Fruit fly (Drosophila melanogaster) whole organism, adult: ENCODE measurements around the gene CG7557.

Experiments used
- CG11617 ChIP-seq: fragments of 200-800 bp; sonication (Bioruptor generic); optimal IDR thresholded peaks from 2 replicates; lab custom pipeline; 2017; ENCODE audit warnings: mild to moderate bottlenecking, missing biosample characterization, missing genetic modification reagents, missing genetic modification characterization
- CG12768 ChIP-seq: fragments of 200-800 bp; sonication (Bioruptor generic); optimal IDR thresholded peaks from 2 replicates; lab custom pipeline; 2017; ENCODE audit warnings: missing biosample characterization, missing genetic modification characterization, mild to moderate bottlenecking, moderate library complexity, missing genetic modification reagents
- CG14711 ChIP-seq: fragments of 200-800 bp; sonication (Bioruptor generic); optimal IDR thresholded peaks from 2 replicates; lab custom pipeline; 2018; ENCODE audit warnings: missing biosample characterization, mild to moderate bottlenecking, missing genetic modification characterization, moderate library complexity
- CG1620 ChIP-seq: fragments of 200-800 bp; sonication (Bioruptor generic); optimal IDR thresholded peaks from 2 replicates; lab custom pipeline; 2016; ENCODE audit warnings: missing biosample characterization, missing genetic modification characterization
- CG33017 ChIP-seq: fragments of 200-800 bp; sonication (Bioruptor generic); optimal IDR thresholded peaks from 2 replicates; lab custom pipeline; 2018; ENCODE audit warnings: missing biosample characterization, mild to moderate bottlenecking, missing genetic modification characterization, moderate library complexity
- CG5204 ChIP-seq: fragments of 200-800 bp; sonication (Bioruptor generic); optimal IDR thresholded peaks from 2 replicates; lab custom pipeline; 2016; ENCODE audit warnings: missing biosample characterization, missing genetic modification characterization
- CG7045 ChIP-seq: fragments of 200-800 bp; sonication (Bioruptor generic); optimal IDR thresholded peaks from 2 replicates; lab custom pipeline; 2017; ENCODE audit warnings: missing biosample characterization, mild to moderate bottlenecking, missing genetic modification characterization
- CG7101 ChIP-seq: fragments of 200-800 bp; sonication (Bioruptor generic); optimal IDR thresholded peaks from 2 replicates; lab custom pipeline; 2018; ENCODE audit warnings: missing biosample characterization, mild to moderate bottlenecking, missing genetic modification characterization, moderate library complexity
- Clk ChIP-seq: fragments of 200-800 bp; sonication (Bioruptor generic); optimal IDR thresholded peaks from 2 replicates; lab custom pipeline; 2017; ENCODE audit warnings: missing biosample characterization, missing genetic modification characterization
- Crg-1 ChIP-seq: fragments of 200-800 bp; sonication (Bioruptor generic); optimal IDR thresholded peaks from 2 replicates; lab custom pipeline; 2016; ENCODE audit warnings: missing biosample characterization, missing genetic modification characterization
- Hr96 ChIP-seq: fragments of 200-800 bp; sonication (Bioruptor generic); optimal IDR thresholded peaks from 2 replicates; lab custom pipeline; 2016; ENCODE audit warnings: missing biosample characterization, missing genetic modification characterization
- Mnt ChIP-seq: fragments of 200-800 bp; sonication (Bioruptor generic); optimal IDR thresholded peaks from 2 replicates; lab custom pipeline; 2016; ENCODE audit warnings: missing biosample characterization, mild to moderate bottlenecking, missing genetic modification characterization
- bab1 ChIP-seq: fragments of 200-800 bp; sonication (Bioruptor generic); optimal IDR thresholded peaks from 3 replicates; lab custom pipeline; 2019; ENCODE audit warnings: missing biosample characterization, mild to moderate bottlenecking, missing genetic modification characterization, moderate library complexity
- cic ChIP-seq: fragments of 200-800 bp; sonication (Bioruptor generic); optimal IDR thresholded peaks from 2 replicates; lab custom pipeline; 2017; ENCODE audit warnings: missing biosample characterization, mild to moderate bottlenecking, missing genetic modification characterization, moderate library complexity
- cnc ChIP-seq, 2 experiments: fragments of >200 bp; optimal IDR thresholded peaks; 2 replicates each; lab custom pipeline; 2017
- kay ChIP-seq: fragments of 200-800 bp; sonication (Bioruptor generic); peaks from one replicate; lab custom pipeline; 2016; ENCODE audit warnings: missing biosample characterization, missing genetic modification characterization, borderline replicate concordance
- ovo ChIP-seq: fragments of 200-800 bp; sonication (Bioruptor generic); optimal IDR thresholded peaks from 2 replicates; lab custom pipeline; 2016; ENCODE audit warnings: missing biosample characterization, missing genetic modification characterization
- pad ChIP-seq: fragments of 200-800 bp; sonication (Bioruptor generic); optimal IDR thresholded peaks from 3 replicates; lab custom pipeline; 2017; ENCODE audit warnings: missing biosample characterization, missing genetic modification characterization, mild to moderate bottlenecking, moderate library complexity, missing genetic modification reagents
- tj ChIP-seq: fragments of 200-800 bp; sonication (Bioruptor generic); optimal IDR thresholded peaks from 3 replicates; lab custom pipeline; 2017; ENCODE audit warnings: missing biosample characterization, mild to moderate bottlenecking, missing genetic modification characterization, moderate library complexity
- toe ChIP-seq: fragments of 200-800 bp; sonication (Bioruptor generic); optimal IDR thresholded peaks from 2 replicates; lab custom pipeline; 2016; ENCODE audit warnings: missing biosample characterization, missing genetic modification characterization

Gene CG7557

DNA sequence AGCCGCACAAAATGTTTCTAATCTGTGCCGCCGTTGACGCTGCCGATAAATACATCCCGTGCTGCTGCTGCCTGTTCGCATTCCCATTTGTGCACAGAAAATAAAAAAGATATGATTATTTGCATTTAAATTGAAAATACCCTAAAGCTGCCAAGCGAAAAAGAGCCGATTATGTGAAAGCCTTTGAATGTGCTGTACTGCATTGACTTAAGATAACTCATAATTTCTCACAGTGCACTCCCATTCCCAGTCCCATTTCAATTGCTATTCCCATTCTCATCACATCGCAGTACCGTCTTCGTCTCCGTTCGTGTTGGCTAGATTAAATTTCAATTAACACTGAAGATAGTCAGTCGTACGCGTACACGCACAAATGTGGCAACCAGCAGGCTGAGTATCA, 4.0 kb downstream of the CG7557 start:
- TF ChIP-seq ovo (GFP tag; lab: Kevin White, UChicago) = no peak
- TF ChIP-seq CG33017 (tag; lab: Kevin White, UChicago) = no peak
- no peak for TF ChIP-seq tj (GFP tag; lab: Kevin White, UChicago)
- TF ChIP-seq bab1 = no peak
- no peak for TF ChIP-seq kay (GFP tag; lab: Kevin White, UChicago)
- no peak for TF ChIP-seq cic (GFP tag; lab: Kevin White, UChicago)
- TF ChIP-seq Crg-1 (GFP tag; lab: Kevin White, UChicago) = no peak
- TF ChIP-seq CG12768 = no peak
- no peak for TF ChIP-seq Mnt (GFP tag; lab: Kevin White, UChicago)
- no peak for TF ChIP-seq cnc (optimal IDR thresholded peaks at IDR 0.05; lab: Kevin White, UChicago)

DNA sequence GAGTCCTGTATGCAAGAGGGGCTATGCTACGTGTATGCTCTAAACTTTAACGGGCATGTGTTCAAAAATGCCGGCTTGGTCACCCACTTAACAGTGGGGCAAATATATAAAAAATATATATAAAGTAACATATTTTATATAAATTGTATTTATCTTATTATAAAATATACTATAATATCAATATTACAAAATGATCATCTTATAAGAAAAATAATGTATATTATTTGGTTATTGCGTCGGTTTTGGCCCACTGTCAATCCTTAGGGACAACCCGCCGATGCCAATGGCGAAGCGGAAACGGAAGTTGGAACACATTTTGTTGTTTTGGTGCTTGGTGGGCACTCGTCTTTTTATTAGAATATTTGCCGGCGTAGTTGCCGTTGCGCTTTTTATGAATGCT, 5.6 kb downstream of the CG7557 start:
- TF ChIP-seq tj (GFP tag; lab: Kevin White, UChicago) (no peak), CG7101 (tag; lab: Kevin White, UChicago) (no peak)

DNA sequence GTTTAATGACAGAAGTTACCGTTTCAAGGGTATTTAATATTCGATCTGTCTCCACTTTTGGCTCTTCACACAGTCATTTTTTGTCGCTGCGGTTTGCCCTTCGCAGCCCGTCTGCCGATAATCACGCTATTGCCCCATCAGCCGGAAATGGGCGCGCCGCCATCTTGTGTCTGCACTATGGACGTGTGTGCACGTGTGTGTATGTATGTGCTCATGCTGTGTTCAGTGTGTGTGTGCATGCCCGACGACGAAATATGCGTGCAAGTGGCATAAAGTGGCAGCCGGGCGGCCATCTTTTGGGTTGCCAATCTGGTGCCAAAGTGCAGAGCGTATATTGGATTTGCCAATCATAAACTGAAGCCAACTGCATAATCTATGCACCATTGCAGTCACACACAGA, 9.5 kb downstream of the CG7557 start:
- TF ChIP-seq Clk (no peak), Crg-1 (GFP tag; lab: Kevin White, UChicago) (no peak), CG12768 (no peak), Hr96 (GFP tag; lab: Kevin White, UChicago) (no peak)

DNA sequence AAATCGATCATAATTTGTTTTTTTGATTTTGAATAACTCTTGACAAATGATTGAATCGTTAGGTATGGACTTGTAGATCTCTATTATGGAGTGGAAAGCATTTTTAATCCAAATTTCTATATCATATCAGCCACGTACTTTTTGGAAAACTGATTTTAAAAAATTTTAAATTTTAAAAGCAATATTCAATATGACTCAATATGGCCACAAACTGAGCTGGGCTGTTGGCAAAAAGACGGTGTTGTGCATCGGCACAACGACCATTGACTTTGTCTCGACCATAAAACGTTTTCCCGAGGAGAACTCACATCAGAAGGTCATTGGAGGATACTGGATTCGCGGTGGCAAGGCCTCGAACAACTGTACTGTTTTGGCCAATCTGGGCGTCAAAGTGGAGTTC, 13.4 kb downstream of the CG7557 start, which contains the start of the genes CG12289 and CG7551:
Gene CG12289 (minus strand): TSS at position 101 of the 400 bp plus-strand sequence.
Gene CG7551 (plus strand): TSS at position 121 of the 400 bp plus-strand sequence.
- TF ChIP-seq CG11617 (GFP tag; lab: Kevin White, UChicago) = no peak
- no peak for TF ChIP-seq cnc (optimal IDR thresholded peaks at IDR 0.05; lab: Kevin White, UChicago)
- TF ChIP-seq cic (GFP tag; lab: Kevin White, UChicago) = no peak
- TF ChIP-seq pad = no peak
- no peak for TF ChIP-seq toe (GFP tag; lab: Kevin White, UChicago)
- TF ChIP-seq Mnt (GFP tag; lab: Kevin White, UChicago) = no peak
- TF ChIP-seq kay (GFP tag; lab: Kevin White, UChicago) = no peak
- TF ChIP-seq tj (GFP tag; lab: Kevin White, UChicago) = no peak
- no peak for TF ChIP-seq CG1620 (GFP tag; lab: Kevin White, UChicago)
- TF ChIP-seq CG7101 (tag; lab: Kevin White, UChicago) = no peak
- no peak for TF ChIP-seq ovo (GFP tag; lab: Kevin White, UChicago)
- no peak for TF ChIP-seq Crg-1 (GFP tag; lab: Kevin White, UChicago)
- no peak for TF ChIP-seq CG5204
- no peak for TF ChIP-seq Hr96 (GFP tag; lab: Kevin White, UChicago)
- TF ChIP-seq CG7045 (GFP tag; lab: Kevin White, UChicago) = no peak

DNA sequence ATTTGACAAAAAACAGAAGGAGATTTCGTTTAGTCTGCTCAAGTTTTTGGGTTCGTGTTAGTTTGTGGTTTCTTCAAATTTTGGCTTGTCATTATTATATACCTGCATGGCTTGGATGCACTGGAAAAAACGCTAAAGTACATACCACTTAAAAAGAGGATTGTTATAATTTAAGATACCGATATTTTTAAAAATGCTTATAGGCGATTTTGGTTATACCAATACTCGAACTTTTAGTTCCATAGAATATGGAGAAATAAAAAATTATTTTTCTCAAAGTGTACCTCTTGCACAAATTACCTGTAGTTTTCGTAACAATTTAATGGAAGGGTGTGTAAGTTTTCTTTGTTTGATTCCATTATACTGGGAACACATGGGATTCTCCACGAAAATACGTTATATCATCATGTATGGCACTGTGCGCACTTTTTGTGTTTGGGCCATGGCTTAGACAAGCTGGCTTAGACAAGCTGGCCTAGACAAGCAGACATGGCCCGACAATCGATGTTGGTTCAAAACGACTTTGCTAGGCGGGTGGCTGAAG, 20.5 kb downstream of the CG7557 start, which contains the start of gene Fum3:
Gene Fum3 (minus strand): TSS at position 494 of the 544 bp plus-strand sequence.
- TF ChIP-seq Clk (no peak), CG7101 (tag; lab: Kevin White, UChicago) (no peak), Hr96 (GFP tag; lab: Kevin White, UChicago) (no peak), CG12768 (no peak), Crg-1 (GFP tag; lab: Kevin White, UChicago) (no peak), pad (no peak), kay (GFP tag; lab: Kevin White, UChicago) (no peak), cnc (optimal IDR thresholded peaks at IDR 0.05; lab: Kevin White, UChicago) (no peak), CG33017 (tag; lab: Kevin White, UChicago) (no peak), toe (GFP tag; lab: Kevin White, UChicago) (no peak), CG7045 (GFP tag; lab: Kevin White, UChicago) (no peak), bab1 (no peak), Mnt (GFP tag; lab: Kevin White, UChicago) (no peak), CG11617 (GFP tag; lab: Kevin White, UChicago) (no peak), CG1620 (GFP tag; lab: Kevin White, UChicago) (no peak), ovo (GFP tag; lab: Kevin White, UChicago) (no peak), cic (GFP tag; lab: Kevin White, UChicago) (no peak), tj (GFP tag; lab: Kevin White, UChicago) (no peak), CG14711 (no peak)

DNA sequence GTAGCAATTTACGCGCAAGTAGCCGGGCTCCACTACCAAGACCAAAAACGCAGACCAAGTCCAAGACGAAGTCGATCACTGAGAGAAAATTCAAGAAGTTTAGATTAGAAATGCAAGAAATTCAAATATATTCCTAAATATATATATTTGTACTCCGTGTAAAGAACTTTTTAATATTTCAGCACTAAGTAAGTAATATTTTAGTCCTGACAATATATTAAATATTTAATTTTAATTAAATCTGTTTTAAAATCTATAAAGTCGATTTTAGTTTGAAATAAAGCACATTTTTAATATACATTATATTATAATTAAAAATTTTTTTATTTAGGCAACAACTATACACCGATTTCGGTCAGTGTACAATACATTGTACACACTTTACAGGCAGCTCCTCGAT, 22.0 kb downstream of the CG7557 start:
- TF ChIP-seq CG5204 (no peak), Mnt (GFP tag; lab: Kevin White, UChicago) (no peak), CG7101 (tag; lab: Kevin White, UChicago) (no peak), pad (no peak), CG1620 (GFP tag; lab: Kevin White, UChicago) (no peak), CG7045 (GFP tag; lab: Kevin White, UChicago) (no peak), kay (GFP tag; lab: Kevin White, UChicago) (no peak), CG33017 (tag; lab: Kevin White, UChicago) (no peak), cic (GFP tag; lab: Kevin White, UChicago) (no peak), CG12768 (no peak)

DNA sequence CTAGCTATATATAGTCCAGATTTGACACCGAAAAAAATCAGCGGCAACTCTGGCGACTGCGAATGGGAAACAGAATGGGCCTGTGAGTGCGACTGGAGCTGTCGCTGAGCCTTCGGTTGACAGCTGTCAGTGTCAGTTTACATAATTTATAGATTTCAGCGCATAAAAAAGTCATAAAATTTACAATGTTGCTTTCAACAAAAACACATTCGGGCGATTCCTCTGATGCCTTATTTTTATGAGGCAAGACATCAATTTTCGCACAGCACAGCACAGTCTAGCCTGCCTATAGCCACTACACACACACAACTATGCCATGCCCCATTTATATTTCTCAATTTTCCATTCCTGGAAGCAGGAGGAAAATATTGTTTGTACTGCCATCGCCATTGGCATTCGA, 27.4 kb downstream of the CG7557 start:
- TF ChIP-seq CG7045 (GFP tag; lab: Kevin White, UChicago) (no peak), CG5204 (no peak), cic (GFP tag; lab: Kevin White, UChicago) (no peak), pad (no peak), ovo (GFP tag; lab: Kevin White, UChicago) (no peak), bab1 (no peak), CG12768 (no peak), CG1620 (GFP tag; lab: Kevin White, UChicago) (no peak), kay (GFP tag; lab: Kevin White, UChicago) (no peak), Hr96 (GFP tag; lab: Kevin White, UChicago) (no peak), CG11617 (GFP tag; lab: Kevin White, UChicago) (no peak)
